Fruit fly (Drosophila melanogaster): ENCODE data around the gene ncd.

ncd gene

DNA sequence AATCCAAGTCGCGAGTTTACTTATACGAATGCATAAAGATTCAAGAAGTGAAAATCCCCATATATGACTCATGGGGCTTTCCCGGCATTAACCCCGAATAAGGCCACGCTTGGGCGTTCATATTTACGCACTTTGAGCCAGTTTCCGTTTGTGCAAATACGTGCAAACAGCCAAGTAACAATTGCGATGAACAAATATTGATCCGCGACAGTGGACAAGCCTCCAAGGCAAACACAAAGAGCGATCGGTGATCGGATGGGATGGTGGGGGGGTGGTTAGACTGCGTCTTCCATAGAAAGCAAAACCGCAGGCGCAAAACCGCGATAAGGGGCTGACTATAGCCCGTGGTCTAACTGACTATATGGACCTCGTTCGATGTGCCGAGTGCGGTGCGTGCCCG, 49.7 kb downstream of the ncd start (continued):
- TF ChIP-seq CG31224 (GFP tag; IDR thresholded peaks at IDR 0.05) (no peak), Dip3 (GFP tag; optimal IDR thresholded peaks at IDR 0.05) (no peak), Hmr (GFP tag; optimal IDR thresholded peaks at IDR 0.05) (peak; percentile 7), CG13624 (GFP tag; optimal IDR thresholded peaks at IDR 0.05) (no peak), CG12942 (GFP tag; optimal IDR thresholded peaks at IDR 0.05) (peak; percentile 14), H15 (GFP tag; IDR thresholded peaks at IDR 0.05) (no peak), Deaf1 (tag; optimal IDR thresholded peaks at IDR 0.05) (peak; percentile 0), crol (GFP tag; IDR thresholded peaks at IDR 0.05) (no peak), CG7745 (tag; optimal IDR thresholded peaks at IDR 0.05) (no peak), CG32772 (GFP tag; IDR thresholded peaks at IDR 0.05) (no peak), ems (GFP tag; optimal IDR thresholded peaks at IDR 0.05) (no peak), gce (GFP tag; IDR thresholded peaks at IDR 0.05) (no peak), CoRest (tag; optimal IDR thresholded peaks at IDR 0.05) (no peak), Bgb (GFP tag; IDR thresholded peaks at IDR 0.05; ENCODE audit: partially characterized antibody) (0 out of 2 replicates have a peak, but pooled peaks have one; percentile 13), MESR4 (GFP tag; optimal IDR thresholded peaks at IDR 0.05) (no peak), CG17361 (GFP tag; IDR thresholded peaks at IDR 0.05) (no peak), chn (GFP tag; optimal IDR thresholded peaks at IDR 0.05) (no peak), fd96Cb (tag; optimal IDR thresholded peaks at IDR 0.05) (no peak), zf30C (GFP tag; optimal IDR thresholded peaks at IDR 0.05) (no peak), dysf (GFP tag; IDR thresholded peaks at IDR 0.05) (no peak), zen2 (GFP tag; IDR thresholded peaks at IDR 0.05; ENCODE audit: partially characterized antibody) (no peak), Mes4 (GFP tag; optimal IDR thresholded peaks at IDR 0.05) (no peak), Spps (tag; optimal IDR thresholded peaks at IDR 0.05) (no peak), GATAe (GFP tag; conservative IDR thresholded peaks at IDR 0.05) (no peak), Dll (GFP tag; IDR thresholded peaks at IDR 0.05; ENCODE audit: partially characterized antibody) (no peak), CG12236 (GFP tag; optimal IDR thresholded peaks at IDR 0.05) (no peak), CG31441 (GFP tag; IDR thresholded peaks at IDR 0.05) (no peak), CG11695 (GFP tag; IDR thresholded peaks at IDR 0.05) (no peak), CG9609 (GFP tag; optimal IDR thresholded peaks at IDR 0.05) (no peak), unpg (GFP tag; optimal IDR thresholded peaks at IDR 0.05) (peak; percentile 10), CG10565 (GFP tag; optimal IDR thresholded peaks at IDR 0.05) (no peak), Dbx (GFP tag; IDR thresholded peaks at IDR 0.05) (0 out of 3 replicates have a peak, but pooled peaks have one; percentile 40), CG1233 (GFP tag; optimal IDR thresholded peaks at IDR 0.05) (peak; percentile 31), CG14050 (GFP tag; IDR thresholded peaks at IDR 0.05) (no peak), CG34422 (GFP tag; IDR thresholded peaks at IDR 0.05) (no peak), CG12391 (tag; optimal IDR thresholded peaks at IDR 0.05) (no peak), nmo (GFP tag; optimal IDR thresholded peaks at IDR 0.05) (no peak), CG5245 (GFP tag; optimal IDR thresholded peaks at IDR 0.05) (no peak), hb (GFP tag; IDR thresholded peaks at IDR 0.05; ENCODE audit: partially characterized antibody) (no peak), sc (optimal IDR thresholded peaks at IDR 0.05) (no peak), sc (GFP tag; optimal IDR thresholded peaks at IDR 0.05) (no peak), gfzf (GFP tag; optimal IDR thresholded peaks at IDR 0.05) (no peak), Fer1 (GFP tag; optimal IDR thresholded peaks at IDR 0.05) (peak; percentile 7), Hand (GFP tag; optimal IDR thresholded peaks at IDR 0.05) (no peak), nom (GFP tag; optimal IDR thresholded peaks at IDR 0.05) (peak; percentile 87), CG9817 (tag; optimal IDR thresholded peaks at IDR 0.05) (peak; percentile 0), Ssrp (tag; optimal IDR thresholded peaks at IDR 0.05) (no peak), ro (GFP tag; IDR thresholded peaks at IDR 0.05) (no peak), Jarid2 (GFP tag; optimal IDR thresholded peaks at IDR 0.05) (no peak), Hr78 (GFP tag; optimal IDR thresholded peaks at IDR 0.05) (no peak), ci (GFP tag; IDR thresholded peaks at IDR 0.05) (peak; percentile 69; the same call in 2 of the 3 replicates)

Data from whole organism, embryonic.